Worm (Caenorhabditis elegans) whole organism, late embryonic: ENCODE results near the gene dct-14.

ENCODE experiments used
- ceh-2 ChIP-seq: sonication (generic microtip); optimal IDR thresholded peaks from 2 replicates; lab custom pipeline; 2016; ENCODE audit warnings: missing genotype, missing genetic modification characterization, missing compliant biosample characterization
- ceh-30 ChIP-seq: fragments of 150-350 bp; optimal IDR thresholded peaks from 2 replicates; lab custom pipeline; 2014; ENCODE audit warnings: missing biosample characterization, missing genetic modification characterization
- dmd-4 ChIP-seq: sonication (generic microtip); optimal IDR thresholded peaks from 2 replicates; lab custom pipeline; 2016; ENCODE audit warnings: borderline replicate concordance, missing genetic modification characterization, missing compliant biosample characterization
- dve-1 ChIP-seq: sonication (generic microtip); optimal IDR thresholded peaks from 2 replicates; lab custom pipeline; 2017; ENCODE audit warnings: antibody characterized with exemption, mild to moderate bottlenecking, missing genetic modification characterization, missing compliant biosample characterization
- elt-2 ChIP-seq: sonication (generic microtip); optimal IDR thresholded peaks from 2 replicates; lab custom pipeline; 2016; ENCODE audit warnings: missing genetic modification reagents, missing genetic modification characterization, missing compliant biosample characterization
- gmeb-2 ChIP-seq: sonication (generic microtip); optimal IDR thresholded peaks from 2 replicates; lab custom pipeline; 2016; ENCODE audit warnings: missing genetic modification characterization, inconsistent platforms, missing compliant biosample characterization
- madf-2 ChIP-seq: sonication (generic microtip); optimal IDR thresholded peaks from 2 replicates; lab custom pipeline; 2017; ENCODE audit warnings: missing genetic modification characterization, missing compliant biosample characterization
- nfya-1 ChIP-seq: sonication (generic microtip); optimal IDR thresholded peaks from 2 replicates; lab custom pipeline; 2017; ENCODE audit warnings: missing genetic modification characterization, mild to moderate bottlenecking, missing compliant biosample characterization, antibody characterized with exemption, moderate library complexity
- pag-3 ChIP-seq: sonication (generic microtip); optimal IDR thresholded peaks from 2 replicates; lab custom pipeline; 2016; ENCODE audit warnings: missing compliant biosample characterization, missing genetic modification characterization, borderline replicate concordance
- pqm-1 ChIP-seq: sonication (generic microtip); optimal IDR thresholded peaks from 2 replicates; lab custom pipeline; 2016; ENCODE audit warnings: missing genetic modification characterization, missing compliant biosample characterization
- ref-2 ChIP-seq: sonication (generic microtip); optimal IDR thresholded peaks from 2 replicates; lab custom pipeline; 2016; ENCODE audit warnings: missing genetic modification characterization, missing compliant biosample characterization

ce11 chrV:20451793-20452192 is 48.5 kb downstream of the dct-14 start:
- TF ChIP-seq ref-2 (no peak), pqm-1 (tag; lab: Kevin White, UChicago) (no peak), pag-3 (tag; lab: Kevin White, UChicago) (no peak), dve-1 (tag; lab: Kevin White, UChicago) (no peak), madf-2 (tag; lab: Kevin White, UChicago) (no peak), gmeb-2 (tag; lab: Kevin White, UChicago) (no peak), ceh-30 (no peak), nfya-1 (tag; lab: Kevin White, UChicago) (no peak), ceh-2 (tag; lab: Kevin White, UChicago) (no peak), elt-2 (tag; lab: Kevin White, UChicago) (no peak), dmd-4 (no peak)
